Worm (Caenorhabditis elegans): Measurements from ENCODE around the gene F59H6.14.

Gene F59H6.14

DNA sequence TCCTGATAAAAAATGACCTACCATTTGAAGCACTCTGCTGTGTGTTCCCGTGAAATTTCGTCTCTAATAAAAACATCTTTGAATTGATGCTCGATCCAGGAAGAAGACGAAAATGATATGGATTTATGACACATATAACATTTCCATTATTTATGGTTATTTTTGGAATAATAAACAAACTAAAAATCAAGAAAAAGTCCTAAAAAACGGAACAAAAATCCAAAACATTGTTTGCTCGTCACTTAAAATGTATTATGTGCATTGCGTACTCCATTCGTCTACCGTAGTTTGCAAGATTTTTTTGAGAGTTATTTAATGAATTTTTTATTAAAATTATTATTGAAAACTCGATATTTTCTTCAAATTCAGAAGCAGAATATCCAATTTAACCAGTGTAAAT lies 9.1 kb downstream of the F59H6.14 start, which contains the start of gene bath-20:
bath-20 (minus strand) TSS at position 101 of the 400 bp plus-strand sequence.
- no peak for TF ChIP-seq zag-1 (tag; optimal IDR thresholded peaks at IDR 0.05)
- TF ChIP-seq dmd-6 (GFP tag; IDR thresholded peaks at IDR 0.05) = no peak
- no peak for TF ChIP-seq nhr-42 (GFP tag; IDR thresholded peaks at IDR 0.05)

- TF ChIP-seq nhr-11 (tag; optimal IDR thresholded peaks at IDR 0.05) (no peak), Y48G9A.11 (GFP tag; IDR thresholded peaks at IDR 0.05) (no peak), spr-3 (GFP tag; optimal IDR thresholded peaks at IDR 0.05) (no peak), mep-1 (tag; optimal IDR thresholded peaks at IDR 0.05) (no peak), dmd-6 (GFP tag; IDR thresholded peaks at IDR 0.05) (no peak), lin-38 (GFP tag; IDR thresholded peaks at IDR 0.05) (no peak), lir-3 (tag; optimal IDR thresholded peaks at IDR 0.05) (no peak), Y5F2A.4 (GFP tag; optimal IDR thresholded peaks at IDR 0.05) (no peak), hlh-11 (tag; optimal IDR thresholded peaks at IDR 0.05) (no peak), nhr-237 (tag; optimal IDR thresholded peaks at IDR 0.05) (no peak), ztf-11 (tag; optimal IDR thresholded peaks at IDR 0.05) (no peak), ama-1 (optimal IDR thresholded peaks at IDR 0.05) (no peak), dmd-8 (GFP tag; IDR thresholded peaks at IDR 0.05) (no peak), aly-2 (tag; optimal IDR thresholded peaks at IDR 0.05) (no peak), zag-1 (tag; optimal IDR thresholded peaks at IDR 0.05) (no peak), pha-4 (GFP tag; IDR thresholded peaks at IDR 0.05) (no peak), pha-4 (tag; optimal IDR thresholded peaks at IDR 0.05) (no peak), daf-12 (tag; optimal IDR thresholded peaks at IDR 0.05) (no peak)
These were observed 12.1 kb downstream of the F59H6.14 start, which contains the start of gene bath-24 for ce11 chrII:2045505-2045904. Gene bath-24 (minus strand): TSS chrII:2045605.

- peak; percentile 51; the same call in 1 of the 2 replicates for TF ChIP-seq set-16 (GFP tag; IDR thresholded peaks at IDR 0.05)
These were observed 13.2 kb downstream of the F59H6.14 start, which contains the start of gene math-1 for ce11 chrII:2046556-2046955. Gene math-1 (minus strand): TSS chrII:2046656.

ce11 chrII:2051372-2051771 lies 18.0 kb downstream of the F59H6.14 start, which contains the start of gene fbxb-35:
Gene fbxb-35 (plus strand): TSS chrII:2051672.
- TF ChIP-seq ceh-82 (tag; optimal IDR thresholded peaks at IDR 0.05) = no peak
- TF ChIP-seq nhr-10 (tag; optimal IDR thresholded peaks at IDR 0.05) = no peak
- TF ChIP-seq zag-1 (tag; optimal IDR thresholded peaks at IDR 0.05) = no peak
- TF ChIP-seq pha-4 (GFP tag; IDR thresholded peaks at IDR 0.05) = no peak
- no peak for TF ChIP-seq pha-4 (tag; optimal IDR thresholded peaks at IDR 0.05)
- TF ChIP-seq unc-39 (tag; optimal IDR thresholded peaks at IDR 0.05) = no peak
- TF ChIP-seq dmd-9 (GFP tag; IDR thresholded peaks at IDR 0.05) = no peak
- TF ChIP-seq lin-13 (GFP tag; optimal IDR thresholded peaks at IDR 0.05) = no peak
- no peak for TF ChIP-seq hmg-1.1 (GFP tag; IDR thresholded peaks at IDR 0.05)
- TF ChIP-seq php-3 (GFP tag; IDR thresholded peaks at IDR 0.05) = no peak
- TF ChIP-seq hlh-11 (tag; optimal IDR thresholded peaks at IDR 0.05) = no peak
- no peak for TF ChIP-seq nhr-11 (tag; optimal IDR thresholded peaks at IDR 0.05)
- no peak for TF ChIP-seq zfp-2 (tag; optimal IDR thresholded peaks at IDR 0.05)
- TF ChIP-seq ZK546.5 (tag; optimal IDR thresholded peaks at IDR 0.05) = no peak
- TF ChIP-seq aly-2 (tag; optimal IDR thresholded peaks at IDR 0.05) = no peak
- no peak for TF ChIP-seq ceh-32 (tag; optimal IDR thresholded peaks at IDR 0.05; ENCODE audit: poor library complexity)
- no peak for TF ChIP-seq nhr-76 (tag; optimal IDR thresholded peaks at IDR 0.05)
- TF ChIP-seq daf-16 (GFP tag; optimal IDR thresholded peaks at IDR 0.05) = no peak
- TF ChIP-seq daf-16 (tag; optimal IDR thresholded peaks at IDR 0.05) = no peak
- TF ChIP-seq fos-1 (tag; optimal IDR thresholded peaks at IDR 0.05) = no peak
- no peak for TF ChIP-seq mdt-29 (GFP tag; IDR thresholded peaks at IDR 0.05)
- TF ChIP-seq nhr-28 (tag; optimal IDR thresholded peaks at IDR 0.05) = no peak

DNA sequence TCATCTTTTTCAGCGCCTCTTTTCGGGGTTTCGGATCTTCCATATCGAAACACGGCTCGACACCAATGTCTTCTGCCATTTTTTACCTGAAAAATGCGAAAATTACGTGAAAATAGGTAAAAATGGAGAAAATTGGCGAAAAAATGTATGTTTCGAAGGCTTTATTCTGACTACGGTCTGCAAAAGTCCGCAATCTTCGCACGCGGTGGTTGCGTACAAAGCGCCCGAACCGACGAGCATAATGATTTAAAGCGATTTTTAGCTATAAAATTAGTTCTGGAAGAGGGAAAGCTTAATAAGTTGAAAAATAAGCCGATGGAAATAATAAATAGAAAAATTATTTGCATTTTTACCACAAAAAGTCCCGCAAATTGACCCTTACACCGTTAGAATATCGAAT lies 25.6 kb downstream of the F59H6.14 start, which contains the start of gene F07E5.5:
F07E5.5 (minus strand) TSS at position 86 of the 400 bp plus-strand sequence.
- TF ChIP-seq ceh-62 (tag; optimal IDR thresholded peaks at IDR 0.05) = no peak
- no peak for TF ChIP-seq zip-11 (GFP tag; IDR thresholded peaks at IDR 0.05)
- no peak for TF ChIP-seq F10B5.3 (tag; optimal IDR thresholded peaks at IDR 0.05)
- peak; percentile 74 to 97 for TF ChIP-seq lsy-2 (tag; optimal IDR thresholded peaks at IDR 0.05)
- no peak for TF ChIP-seq mdt-29 (GFP tag; IDR thresholded peaks at IDR 0.05)
- TF ChIP-seq pha-4 (GFP tag; IDR thresholded peaks at IDR 0.05) = no peak
- no peak for TF ChIP-seq pha-4 (tag; optimal IDR thresholded peaks at IDR 0.05)
- TF ChIP-seq spr-3 (GFP tag; optimal IDR thresholded peaks at IDR 0.05) = no peak
- TF ChIP-seq Y105C5A.15 (GFP tag; IDR thresholded peaks at IDR 0.05) = no peak
- peak; percentile 45 for TF ChIP-seq lin-13 (GFP tag; optimal IDR thresholded peaks at IDR 0.05)
- TF ChIP-seq nhr-11 (tag; optimal IDR thresholded peaks at IDR 0.05) = peak; percentile 69
- peak; percentile 13 for TF ChIP-seq fkh-10 (GFP tag; optimal IDR thresholded peaks at IDR 0.05)
- no peak for TF ChIP-seq mep-1 (tag; optimal IDR thresholded peaks at IDR 0.05)
- TF ChIP-seq ceh-20 (GFP tag; IDR thresholded peaks at IDR 0.05) = no peak
- TF ChIP-seq mdl-1 (tag; optimal IDR thresholded peaks at IDR 0.05) = no peak
- TF ChIP-seq nhr-41 (GFP tag; IDR thresholded peaks at IDR 0.05) = no peak
- TF ChIP-seq nhr-28 (tag; optimal IDR thresholded peaks at IDR 0.05) = peak; percentile 48
- TF ChIP-seq ZK546.5 (tag; optimal IDR thresholded peaks at IDR 0.05) = no peak
- no peak for TF ChIP-seq attf-4 (tag; optimal IDR thresholded peaks at IDR 0.05)

All from whole organism, L4 larva.